Worm (Caenorhabditis elegans) whole organism, dauer: ENCODE data around the gene H38K22.7.

Experiments
- unc-62 ChIP-seq: sonication (generic microtip); optimal IDR thresholded peaks from 2 replicates; lab custom pipeline; 2017; ENCODE audit warnings: missing biosample characterization, missing genetic modification reagents, missing genetic modification characterization

The H38K22.7 gene

ce11 chrIII:4321399-4321798 is at the start of gene H38K22.7:
Gene H38K22.7, plus strand, starts transcription at chrIII:4321699.
- TF ChIP-seq unc-62 = no peak

ce11 chrIII:4272864-4273263 is 48.6 kb upstream of the H38K22.7 start:
- no peak for TF ChIP-seq unc-62

- TF ChIP-seq unc-62 = no peak
These were observed 47.0 kb upstream of the H38K22.7 start for ce11 chrIII:4274524-4274923.

- no peak for TF ChIP-seq unc-62
These were observed 45.8 kb upstream of the H38K22.7 start for ce11 chrIII:4275704-4276103.

- TF ChIP-seq unc-62 = no peak
These were observed 45.2 kb upstream of the H38K22.7 start for ce11 chrIII:4276277-4276676.

- TF ChIP-seq unc-62 = no peak
These were observed 43.7 kb upstream of the H38K22.7 start for ce11 chrIII:4277762-4278161.

ce11 chrIII:4278203-4278602 is 43.3 kb upstream of the H38K22.7 start:
- TF ChIP-seq unc-62 = no peak

ce11 chrIII:4280215-4281173 is 41.0 kb upstream of the H38K22.7 start, which contains the start of gene sup-26:
Gene sup-26, minus strand, starts transcription at chrIII:4280224.
- TF ChIP-seq unc-62 = no peak

ce11 chrIII:4281955-4282618 is 39.4 kb upstream of the H38K22.7 start:
- TF ChIP-seq unc-62 = peak; percentile 48

ce11 chrIII:4283175-4283574 is 38.3 kb upstream of the H38K22.7 start:
- no peak for TF ChIP-seq unc-62

ce11 chrIII:4284732-4285165 is 36.8 kb upstream of the H38K22.7 start:
- no peak for TF ChIP-seq unc-62

- TF ChIP-seq unc-62 = no peak
These were observed 34.1 kb upstream of the H38K22.7 start, which contains the start of gene R10E4.3 for ce11 chrIII:4287379-4287778. Gene R10E4.3, minus strand, starts transcription at chrIII:4287479.

ce11 chrIII:4289952-4290351 is 31.5 kb upstream of the H38K22.7 start:
- TF ChIP-seq unc-62 = no peak

ce11 chrIII:4291216-4291691 is 30.2 kb upstream of the H38K22.7 start, which contains the start of gene mcm-5:
Gene mcm-5, minus strand, starts transcription at chrIII:4291266.
- no peak for TF ChIP-seq unc-62

ce11 chrIII:4293108-4293507 is 28.4 kb upstream of the H38K22.7 start, which contains the start of gene R10E4.6:
Gene R10E4.6, plus strand, starts transcription at chrIII:4293408.
- no peak for TF ChIP-seq unc-62

ce11 chrIII:4294153-4294862 is 27.2 kb upstream of the H38K22.7 start, which contains the start of the genes nth-1 and R10E4.7:
Gene nth-1, minus strand, starts transcription at chrIII:4294253.
Gene R10E4.7, plus strand, starts transcription at chrIII:4294812.
- TF ChIP-seq unc-62 = no peak
